Worm (Caenorhabditis elegans): ENCODE data around the gene C27F2.10.

DNA sequence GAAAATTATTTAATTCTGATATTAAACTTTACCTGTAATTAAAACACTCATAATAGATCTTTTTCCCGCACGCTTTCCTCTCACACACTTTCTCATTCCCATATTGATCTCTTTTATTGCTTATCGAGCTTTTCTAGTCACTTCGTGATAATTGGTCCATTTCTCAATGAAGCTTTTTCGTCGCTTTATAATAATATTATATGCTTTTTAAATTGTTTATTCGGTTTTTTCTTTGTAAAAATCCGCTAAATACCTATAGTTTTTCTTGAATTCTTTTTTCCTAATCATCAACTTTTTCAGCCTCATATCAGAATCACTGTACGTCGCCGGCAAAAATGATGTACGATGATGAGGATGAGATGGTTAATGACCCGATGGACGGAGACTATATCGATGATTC, 47.4 kb downstream of the C27F2.10 start, which contains the start of gene rpb-2:
- TF ChIP-seq mdl-1 (tag; optimal IDR thresholded peaks at IDR 0.05) (no peak), lin-15B (tag; optimal IDR thresholded peaks at IDR 0.05) (no peak), nhr-77 (tag; optimal IDR thresholded peaks at IDR 0.05) (no peak), hmg-11 (tag; optimal IDR thresholded peaks at IDR 0.05) (no peak), fkh-10 (GFP tag; optimal IDR thresholded peaks at IDR 0.05) (no peak), jun-1 (tag; optimal IDR thresholded peaks at IDR 0.05) (no peak), ceh-28 (tag; optimal IDR thresholded peaks at IDR 0.05) (no peak), nhr-28 (tag; optimal IDR thresholded peaks at IDR 0.05) (no peak), fos-1 (tag; optimal IDR thresholded peaks at IDR 0.05) (no peak), ceh-82 (tag; optimal IDR thresholded peaks at IDR 0.05) (no peak), mml-1 (tag; optimal IDR thresholded peaks at IDR 0.05) (no peak), nhr-23 (tag; optimal IDR thresholded peaks at IDR 0.05) (no peak), unc-62 (GFP tag; optimal IDR thresholded peaks at IDR 0.05) (no peak), skn-1 (tag; optimal IDR thresholded peaks at IDR 0.05) (no peak)

Data from whole organism, L3 larva.